Worm (Caenorhabditis elegans): ENCODE measurements around the gene thn-1.
A peak's percentile ranks its signal among the peaks of the same experiment; 100 is the strongest.

Gene thn-1

DNA sequence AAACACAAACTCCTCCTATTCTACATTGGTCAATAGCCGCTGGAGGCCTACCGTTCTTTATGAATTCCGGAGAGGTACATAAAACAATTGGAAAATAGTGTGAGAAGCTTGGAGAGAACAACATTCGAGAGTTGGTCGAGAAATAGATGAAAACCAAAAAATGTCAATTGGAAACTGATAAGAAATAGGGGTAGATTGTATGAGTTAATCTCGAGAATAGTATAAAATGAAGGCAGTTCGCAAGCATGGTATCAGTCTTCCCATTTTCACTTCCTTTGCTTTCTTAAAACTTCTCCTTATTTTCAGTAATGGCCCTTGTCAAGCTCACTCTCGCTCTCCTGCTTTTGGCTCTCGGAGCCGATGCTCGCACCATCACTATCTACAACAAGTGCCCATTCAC, 3.0 kb downstream of the thn-1 start, which contains the start of gene thn-2:
TSS of gene thn-2 (plus strand) at position 307 of the 400 bp plus-strand sequence.
- no peak for TF ChIP-seq nhr-76 (tag; optimal IDR thresholded peaks at IDR 0.05)
- no peak for TF ChIP-seq ham-2 (GFP tag; optimal IDR thresholded peaks at IDR 0.05)
- no peak for TF ChIP-seq bed-3 (GFP tag; optimal IDR thresholded peaks at IDR 0.05)
- TF ChIP-seq pha-4 (tag; optimal IDR thresholded peaks at IDR 0.05) = no peak
- no peak for TF ChIP-seq snpc-4 (tag; optimal IDR thresholded peaks at IDR 0.05)
- no peak for TF ChIP-seq lin-13 (tag; optimal IDR thresholded peaks at IDR 0.05)
- no peak for TF ChIP-seq flh-1 (GFP tag; optimal IDR thresholded peaks at IDR 0.05)
- no peak for TF ChIP-seq elt-1 (tag; optimal IDR thresholded peaks at IDR 0.05; ENCODE audit: borderline replicate concordance, insufficient read depth)
- TF ChIP-seq blmp-1 (tag; optimal IDR thresholded peaks at IDR 0.05) = no peak
- no peak for TF ChIP-seq tbx-8 (GFP tag; optimal IDR thresholded peaks at IDR 0.05)
- no peak for TF ChIP-seq unc-39 (tag; optimal IDR thresholded peaks at IDR 0.05)
- no peak for TF ChIP-seq nhr-12 (tag; optimal IDR thresholded peaks at IDR 0.05)

DNA sequence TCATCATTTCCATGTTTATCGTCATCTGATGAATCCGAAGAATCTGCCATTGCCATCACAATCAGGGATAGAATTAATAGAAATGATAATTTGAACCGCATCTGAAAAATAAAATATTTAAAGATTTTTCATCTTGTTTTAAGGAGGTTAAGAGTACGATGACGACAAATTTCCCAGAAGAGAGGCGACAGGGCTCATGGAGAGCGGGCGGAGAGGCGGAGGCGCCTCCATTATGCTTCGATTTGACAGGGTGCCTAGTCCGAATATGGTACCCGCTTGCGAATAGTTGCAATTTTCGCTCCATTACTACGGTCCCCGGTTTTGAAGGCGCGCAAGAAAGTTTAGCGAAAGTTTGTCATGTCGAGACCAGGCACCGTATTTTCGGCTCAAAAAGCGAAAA, 5.2 kb downstream of the thn-1 start, which contains the start of gene F28D1.6:
TSS of gene F28D1.6 (minus strand) at position 101 of the 400 bp plus-strand sequence.
- no peak for TF ChIP-seq snpc-4 (tag; optimal IDR thresholded peaks at IDR 0.05)
- no peak for TF ChIP-seq mls-2 (tag; optimal IDR thresholded peaks at IDR 0.05)
- no peak for TF ChIP-seq blmp-1 (tag; optimal IDR thresholded peaks at IDR 0.05)

DNA sequence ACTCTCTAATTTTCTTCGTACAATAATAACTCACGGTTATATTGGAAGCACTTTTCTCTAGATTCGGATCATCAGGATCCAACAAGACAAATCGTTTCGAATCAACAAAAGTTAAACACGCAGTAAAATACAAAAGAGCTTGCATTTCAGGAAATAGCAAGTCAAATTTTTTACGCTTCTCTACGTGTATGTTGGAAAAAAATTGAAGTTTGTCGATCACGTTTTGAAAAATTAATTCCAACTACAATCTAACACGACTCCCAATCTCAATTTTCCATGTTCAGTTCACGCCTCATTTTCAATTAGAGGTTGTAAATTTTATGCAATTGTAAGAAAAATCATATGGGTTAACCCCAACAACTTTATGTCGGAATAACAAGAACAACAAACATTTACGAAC, 10.1 kb downstream of the thn-1 start, which contains the start of gene spe-45:
TSS of gene spe-45 (minus strand) at position 145 of the 400 bp plus-strand sequence.
- TF ChIP-seq lin-13 (tag; optimal IDR thresholded peaks at IDR 0.05) (no peak), nhr-237 (tag; optimal IDR thresholded peaks at IDR 0.05) (no peak), unc-39 (tag; optimal IDR thresholded peaks at IDR 0.05) (no peak), lin-32 (GFP tag; optimal IDR thresholded peaks at IDR 0.05) (no peak), nhr-76 (tag; optimal IDR thresholded peaks at IDR 0.05) (no peak), drap-1 (GFP tag; optimal IDR thresholded peaks at IDR 0.05) (no peak), hlh-1 (tag; optimal IDR thresholded peaks at IDR 0.05) (no peak), pha-4 (tag; optimal IDR thresholded peaks at IDR 0.05) (no peak), cnd-1 (tag; optimal IDR thresholded peaks at IDR 0.05) (no peak), M03D4.4 (tag; optimal IDR thresholded peaks at IDR 0.05) (no peak), snpc-4 (tag; optimal IDR thresholded peaks at IDR 0.05) (no peak), nhr-28 (tag; optimal IDR thresholded peaks at IDR 0.05) (no peak), nhr-12 (tag; optimal IDR thresholded peaks at IDR 0.05) (no peak)

DNA sequence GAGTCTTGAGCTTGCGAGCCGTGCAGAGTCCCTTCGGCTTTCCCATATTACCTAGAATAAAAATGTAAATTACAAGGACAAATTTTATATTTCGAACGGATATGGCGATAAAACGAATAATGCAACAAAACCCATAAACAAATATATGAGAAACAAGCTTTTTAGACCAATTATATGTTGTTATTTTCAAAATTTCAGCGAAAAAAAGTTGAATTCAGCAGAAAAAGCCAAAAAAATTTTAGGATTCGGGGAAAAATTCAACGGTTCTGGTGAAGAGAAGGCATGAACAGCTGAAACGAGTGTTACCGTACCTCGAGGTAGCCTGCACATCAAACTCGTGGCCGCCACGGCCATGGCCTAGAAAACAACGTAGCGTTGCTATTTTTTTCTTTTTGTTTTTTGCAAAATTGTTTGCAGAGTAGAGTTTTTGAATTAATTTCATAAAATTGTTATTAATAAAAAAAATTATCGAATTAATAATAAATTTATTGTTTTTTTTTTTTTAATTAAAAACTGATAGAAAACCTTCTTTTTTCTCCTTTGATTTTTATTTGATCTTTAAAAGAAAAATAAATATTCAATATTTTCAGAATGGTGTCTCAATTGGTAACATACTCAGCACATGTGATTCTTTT, 11.2 kb downstream of the thn-1 start, which contains the start of the genes rps-23 and dpm-3:
TSS of gene rps-23 (minus strand) at position 51 of the 635 bp plus-strand sequence.
TSS of gene dpm-3 (plus strand) at position 585 of the 635 bp plus-strand sequence.
- TF ChIP-seq lin-32 (GFP tag; optimal IDR thresholded peaks at IDR 0.05) (no peak), ham-2 (GFP tag; optimal IDR thresholded peaks at IDR 0.05) (peak; percentile 37), unc-62 (GFP tag; optimal IDR thresholded peaks at IDR 0.05) (peak; percentile 49), cnd-1 (tag; optimal IDR thresholded peaks at IDR 0.05) (peak; percentile 49), unc-120 (tag; optimal IDR thresholded peaks at IDR 0.05; ENCODE audit: poor library complexity, severe bottlenecking) (peak; percentile 43), nhr-28 (tag; optimal IDR thresholded peaks at IDR 0.05) (no peak), zip-8 (tag; optimal IDR thresholded peaks at IDR 0.05) (no peak), nhr-76 (tag; optimal IDR thresholded peaks at IDR 0.05) (no peak), ceh-83 (GFP tag; optimal IDR thresholded peaks at IDR 0.05) (no peak), nhr-237 (tag; optimal IDR thresholded peaks at IDR 0.05) (peak; percentile 83), blmp-1 (tag; optimal IDR thresholded peaks at IDR 0.05) (no peak), ces-1 (GFP tag; optimal IDR thresholded peaks at IDR 0.05) (no peak), ztf-11 (tag; optimal IDR thresholded peaks at IDR 0.05) (no peak), mep-1 (tag; optimal IDR thresholded peaks at IDR 0.05) (peak; percentile 80), nhr-2 (tag; optimal IDR thresholded peaks at IDR 0.05) (peak; percentile 64), unc-39 (tag; optimal IDR thresholded peaks at IDR 0.05) (no peak), lsy-2 (tag; optimal IDR thresholded peaks at IDR 0.05) (peak; percentile 99), snpc-4 (tag; optimal IDR thresholded peaks at IDR 0.05) (no peak), pha-4 (tag; optimal IDR thresholded peaks at IDR 0.05) (peak; percentile 67), mab-5 (tag; optimal IDR thresholded peaks at IDR 0.05) (peak; percentile 45), lin-13 (tag; optimal IDR thresholded peaks at IDR 0.05) (peak; percentile 83), sem-2 (GFP tag; optimal IDR thresholded peaks at IDR 0.05) (no peak), elt-3 (tag; optimal IDR thresholded peaks at IDR 0.05) (no peak), ceh-43 (GFP tag; optimal IDR thresholded peaks at IDR 0.05) (peak; percentile 45), drap-1 (GFP tag; optimal IDR thresholded peaks at IDR 0.05) (peak; percentile 50), elt-1 (tag; optimal IDR thresholded peaks at IDR 0.05; ENCODE audit: borderline replicate concordance, insufficient read depth) (no peak), M03D4.4 (tag; optimal IDR thresholded peaks at IDR 0.05) (peak; percentile 45), mls-2 (tag; optimal IDR thresholded peaks at IDR 0.05) (peak; percentile 22), nhr-12 (tag; optimal IDR thresholded peaks at IDR 0.05) (no peak), tbx-8 (GFP tag; optimal IDR thresholded peaks at IDR 0.05) (no peak), flh-1 (GFP tag; optimal IDR thresholded peaks at IDR 0.05) (no peak), hlh-1 (tag; optimal IDR thresholded peaks at IDR 0.05) (peak; percentile 85), bed-3 (GFP tag; optimal IDR thresholded peaks at IDR 0.05) (no peak), ceh-39 (tag; optimal IDR thresholded peaks at IDR 0.05) (peak; percentile 88), sptf-1 (tag; optimal IDR thresholded peaks at IDR 0.05) (peak; percentile 78)
